Fruit fly (Drosophila melanogaster): ENCODE results near the gene E5.

E5 gene

dm6 chr3R:13888332-13888731 is 13.6 kb upstream of the E5 start (continued):
- TF ChIP-seq CG7556 (GFP tag; optimal IDR thresholded peaks at IDR 0.05) = no peak
- no peak for TF ChIP-seq ftz-f1 (GFP tag; optimal IDR thresholded peaks at IDR 0.05)
- TF ChIP-seq CG6791 (GFP tag; IDR thresholded peaks at IDR 0.05; ENCODE audit: partially characterized antibody) = no peak
- no peak for TF ChIP-seq HLHmδ (GFP tag; optimal IDR thresholded peaks at IDR 0.05)
- no peak for TF ChIP-seq Dek (tag; optimal IDR thresholded peaks at IDR 0.05)
- TF ChIP-seq CG10979 (tag; optimal IDR thresholded peaks at IDR 0.05) = peak; percentile 35
- TF ChIP-seq Doc2 (GFP tag; IDR thresholded peaks at IDR 0.05) = no peak
- peak; percentile 11 for TF ChIP-seq CG12391 (tag; optimal IDR thresholded peaks at IDR 0.05)

- TF ChIP-seq abd-A (tag; optimal IDR thresholded peaks at IDR 0.05) = peak; percentile 20
- TF ChIP-seq kni (GFP tag; optimal IDR thresholded peaks at IDR 0.05) = peak; percentile 97
- TF ChIP-seq CG9817 (tag; optimal IDR thresholded peaks at IDR 0.05) = no peak
- TF ChIP-seq vvl (GFP tag; IDR thresholded peaks at IDR 0.05) = peak; percentile 63; the same call in 1 of the 2 replicates
These were observed 13.1 kb upstream of the E5 start for dm6 chr3R:13887812-13888211.

- TF ChIP-seq chn (GFP tag; optimal IDR thresholded peaks at IDR 0.05) = peak; percentile 42
- TF ChIP-seq Ssrp (tag; optimal IDR thresholded peaks at IDR 0.05) = peak; percentile 14
- peak; percentile 43; the same call in 2 of the 3 replicates for TF ChIP-seq croc (GFP tag; conservative IDR thresholded peaks at IDR 0.05)
- 0 out of 3 replicates have a peak, but pooled peaks have one; percentile 21 for TF ChIP-seq CG34422 (GFP tag; IDR thresholded peaks at IDR 0.05)
- TF ChIP-seq kni (GFP tag; optimal IDR thresholded peaks at IDR 0.05) = no peak
- TF ChIP-seq Xrp1 (GFP tag; IDR thresholded peaks at IDR 0.05) = peak; percentile 72
- TF ChIP-seq Ets65A (GFP tag) = peak; percentile 59
- TF ChIP-seq Dip2 (GFP tag; IDR thresholded peaks at IDR 0.05) = no peak
- no peak for TF ChIP-seq Trl (optimal IDR thresholded peaks at IDR 0.05)
- no peak for TF ChIP-seq Trl (GFP tag; optimal IDR thresholded peaks at IDR 0.05)
- TF ChIP-seq CG3847 (GFP tag; IDR thresholded peaks at IDR 0.05) = no peak
- TF ChIP-seq CG14710 (tag; optimal IDR thresholded peaks at IDR 0.05) = peak; percentile 48
- no peak for TF ChIP-seq wor (GFP tag; IDR thresholded peaks at IDR 0.05)
- TF ChIP-seq Aef1 (GFP tag; IDR thresholded peaks at IDR 0.05) = no peak
- no peak for TF ChIP-seq vfl (GFP tag; optimal IDR thresholded peaks at IDR 0.05)
- peak; percentile 13 for TF ChIP-seq CG8388 (GFP tag; optimal IDR thresholded peaks at IDR 0.05)
- TF ChIP-seq fd96Cb (tag; optimal IDR thresholded peaks at IDR 0.05) = peak; percentile 42
- TF ChIP-seq CG5953 (GFP tag; IDR thresholded peaks at IDR 0.05) = no peak
- no peak for TF ChIP-seq prd (optimal IDR thresholded peaks at IDR 0.05)
- peak; percentile 67; the same call in 2 of the 3 replicates for TF ChIP-seq prd (GFP tag; IDR thresholded peaks at IDR 0.05)
- peak; percentile 1 for TF ChIP-seq CG16863 (GFP tag; optimal IDR thresholded peaks at IDR 0.05)
- peak; percentile 46; the same call in 1 of the 3 replicates for TF ChIP-seq CG17361 (GFP tag; IDR thresholded peaks at IDR 0.05)
- TF ChIP-seq CG2202 (tag; optimal IDR thresholded peaks at IDR 0.05) = peak; percentile 14
- TF ChIP-seq CG10979 (tag; optimal IDR thresholded peaks at IDR 0.05) = peak; percentile 67
- TF ChIP-seq Blimp-1 (GFP tag; optimal IDR thresholded peaks at IDR 0.05) = peak; percentile 46
- 0 out of 2 replicates have a peak, but pooled peaks have one; percentile 30 for TF ChIP-seq Nf-YA (GFP tag; IDR thresholded peaks at IDR 0.05)
- TF ChIP-seq sens-2 (GFP tag; IDR thresholded peaks at IDR 0.05) = 0 out of 2 replicates have a peak, but pooled peaks have one; percentile 28
- peak; percentile 47 for TF ChIP-seq CG10267 (tag; optimal IDR thresholded peaks at IDR 0.05)
- TF ChIP-seq CG17829 (tag; optimal IDR thresholded peaks at IDR 0.05) = peak; percentile 42
- peak in 1 of 2 experiments; percentile 23 for TF ChIP-seq Pdp1 (GFP tag; optimal IDR thresholded peaks at IDR 0.05)
- peak; percentile 15 for TF ChIP-seq Sox100B (GFP tag; optimal IDR thresholded peaks at IDR 0.05)
- peak; percentile 66 for TF ChIP-seq dmrt11E (tag; optimal IDR thresholded peaks at IDR 0.05)
- TF ChIP-seq CoRest (tag; optimal IDR thresholded peaks at IDR 0.05) = peak; percentile 12
- peak; percentile 90 for TF ChIP-seq grn (GFP tag; optimal IDR thresholded peaks at IDR 0.05)
- TF ChIP-seq trem (tag; optimal IDR thresholded peaks at IDR 0.05) = peak; percentile 11
- TF ChIP-seq B-H1 (GFP tag; IDR thresholded peaks at IDR 0.05) = 0 out of 3 replicates have a peak, but pooled peaks have one; percentile 21
- TF ChIP-seq chif (GFP tag; optimal IDR thresholded peaks at IDR 0.05) = peak; percentile 18 to 56
- TF ChIP-seq Awh (GFP tag; IDR thresholded peaks at IDR 0.05) = 0 out of 2 replicates have a peak, but pooled peaks have one; percentile 10
These were observed 10.2 kb upstream of the E5 start for dm6 chr3R:13884929-13885328.

All from whole organism, embryonic.